Fruit fly (Drosophila melanogaster): ENCODE data around the gene bru3.

Gene bru3

dm6 chr3L:13495065-13495464, 308.1 kb downstream of the bru3 start:
- TF ChIP-seq CTCF (optimal IDR thresholded peaks at IDR 0.05) (no peak), CG8478 (optimal IDR thresholded peaks at IDR 0.05) (no peak)

dm6 chr3L:13494363-13495015, 308.7 kb downstream of the bru3 start:
- no peak for TF ChIP-seq CG8478 (optimal IDR thresholded peaks at IDR 0.05)
- TF ChIP-seq CTCF (optimal IDR thresholded peaks at IDR 0.05): no peak

dm6 chr3L:13490689-13491348, 312.4 kb downstream of the bru3 start:
- TF ChIP-seq CTCF (optimal IDR thresholded peaks at IDR 0.05): no peak
- TF ChIP-seq CG8478 (optimal IDR thresholded peaks at IDR 0.05): no peak

dm6 chr3L:13489193-13489752, 313.9 kb downstream of the bru3 start:
- no peak for TF ChIP-seq CTCF (optimal IDR thresholded peaks at IDR 0.05)
- no peak for TF ChIP-seq CG8478 (optimal IDR thresholded peaks at IDR 0.05)

- no peak for TF ChIP-seq CG8478 (optimal IDR thresholded peaks at IDR 0.05)
- TF ChIP-seq CTCF (optimal IDR thresholded peaks at IDR 0.05): no peak
These were observed 314.9 kb downstream of the bru3 start for dm6 chr3L:13488129-13488876.

dm6 chr3L:13486860-13487404, 316.3 kb downstream of the bru3 start:
- no peak for TF ChIP-seq CG8478 (optimal IDR thresholded peaks at IDR 0.05)
- no peak for TF ChIP-seq CTCF (optimal IDR thresholded peaks at IDR 0.05)

- TF ChIP-seq CG8478 (optimal IDR thresholded peaks at IDR 0.05) (no peak), CTCF (optimal IDR thresholded peaks at IDR 0.05) (peak; percentile 58 to 59)
These were observed 316.9 kb downstream of the bru3 start, which contains the start of the genes Abp1 and Tgi for dm6 chr3L:13486041-13486859. Gene Abp1, minus strand, starts transcription at chr3L:13486280. Gene Tgi, plus strand, starts transcription at chr3L:13486797.

- TF ChIP-seq CTCF (optimal IDR thresholded peaks at IDR 0.05) (no peak), CG8478 (optimal IDR thresholded peaks at IDR 0.05) (no peak)
These were observed 323.0 kb downstream of the bru3 start for dm6 chr3L:13480241-13480627.

dm6 chr3L:13479609-13480240, 323.5 kb downstream of the bru3 start:
- TF ChIP-seq CG8478 (optimal IDR thresholded peaks at IDR 0.05) (no peak), CTCF (optimal IDR thresholded peaks at IDR 0.05) (no peak)

- no peak for TF ChIP-seq CG8478 (optimal IDR thresholded peaks at IDR 0.05)
- no peak for TF ChIP-seq CTCF (optimal IDR thresholded peaks at IDR 0.05)
These were observed 324.0 kb downstream of the bru3 start for dm6 chr3L:13479204-13479600.

- no peak for TF ChIP-seq CG8478 (optimal IDR thresholded peaks at IDR 0.05)
- no peak for TF ChIP-seq CTCF (optimal IDR thresholded peaks at IDR 0.05)
These were observed 324.6 kb downstream of the bru3 start for dm6 chr3L:13478339-13479203.

dm6 chr3L:13477453-13478184, 325.6 kb downstream of the bru3 start, which contains the start of gene stv:
Gene stv, plus strand, starts transcription at chr3L:13477541.
- TF ChIP-seq CG8478 (optimal IDR thresholded peaks at IDR 0.05): no peak
- no peak for TF ChIP-seq CTCF (optimal IDR thresholded peaks at IDR 0.05)

Measured in S2 (cell line).